Worm (Caenorhabditis elegans): ENCODE measurements around the gene D1046.4.

ce11 chrIV:8921956-8922355, 11.7 kb upstream of the D1046.4 start, which contains the start of gene D1046.16:
- TF ChIP-seq unc-39 (tag; optimal IDR thresholded peaks at IDR 0.05) (no peak), lin-32 (GFP tag; optimal IDR thresholded peaks at IDR 0.05) (no peak), sem-2 (GFP tag; optimal IDR thresholded peaks at IDR 0.05) (no peak), lsy-2 (tag; optimal IDR thresholded peaks at IDR 0.05) (no peak), M03D4.4 (tag; optimal IDR thresholded peaks at IDR 0.05) (no peak), cnd-1 (tag; optimal IDR thresholded peaks at IDR 0.05) (no peak), unc-62 (GFP tag; optimal IDR thresholded peaks at IDR 0.05) (no peak), snpc-4 (tag; optimal IDR thresholded peaks at IDR 0.05) (no peak), ceh-83 (GFP tag; optimal IDR thresholded peaks at IDR 0.05) (no peak)

All from whole organism, mixed stage, embryonic.